Worm (Caenorhabditis elegans) whole organism, L1 larva: ENCODE results near the gene F53F8.3.
A peak's percentile ranks its signal among the peaks of the same experiment; 100 is the strongest.

ENCODE experiments used
- C16A3.4 ChIP-seq: fragments of 150-350 bp; optimal IDR thresholded peaks from 2 replicates; lab custom pipeline; 2014; ENCODE audit warnings: missing biosample characterization, missing genetic modification characterization
- alr-1 ChIP-seq: fragments of 200-800 bp; sonication (Bioruptor generic); optimal IDR thresholded peaks from 2 replicates; lab custom pipeline; 2018; ENCODE audit warnings: borderline replicate concordance, mild to moderate bottlenecking, missing genetic modification characterization, missing compliant biosample characterization
- aly-2 ChIP-seq: fragments of 150-350 bp; optimal IDR thresholded peaks from 2 replicates; lab custom pipeline; 2014; ENCODE audit warnings: missing biosample characterization, missing genetic modification characterization
- ama-1 ChIP-seq: fragments of 150-350 bp; optimal IDR thresholded peaks from 2 replicates; lab custom pipeline; 2014
- ceh-88 ChIP-seq: fragments of 200-800 bp; sonication (Bioruptor generic); IDR thresholded peaks from 2 replicates; pipeline ENCODE4 v1.3.6; 2022; ENCODE audit warnings: missing genetic modification characterization, missing compliant biosample characterization
- ces-1 ChIP-seq: fragments of 150-350 bp; optimal IDR thresholded peaks from 2 replicates; lab custom pipeline; 2014; ENCODE audit warnings: missing biosample characterization, missing genetic modification reagents, missing genetic modification characterization
- dpl-1 ChIP-seq, 3 experiments: fragments of 150-350 bp in 2 of 3; sonication (generic microtip) in 1 of 3; optimal IDR thresholded peaks; 2 replicates each; lab custom pipeline; 2014 to 2017; ENCODE audit warnings: missing biosample characterization in 3 of 3, missing genetic modification characterization in 3 of 3, missing genetic modification reagents in 3 of 3
- dsc-1 ChIP-seq: sonication (generic microtip); optimal IDR thresholded peaks from 2 replicates; lab custom pipeline; 2016; ENCODE audit warnings: mild to moderate bottlenecking, missing genetic modification characterization, missing compliant biosample characterization
- efl-3 ChIP-seq: fragments of 200-800 bp; sonication (Bioruptor generic); optimal IDR thresholded peaks from 2 replicates; lab custom pipeline; 2018; ENCODE audit warnings: mild to moderate bottlenecking, missing genetic modification characterization, missing compliant biosample characterization
- egl-13 ChIP-seq: sonication (generic microtip); optimal IDR thresholded peaks from 2 replicates; lab custom pipeline; 2016; ENCODE audit warnings: missing genotype, missing genetic modification reagents, missing genetic modification characterization, missing compliant biosample characterization
- ets-5 ChIP-seq: fragments of 200-800 bp; sonication (Bioruptor generic); IDR thresholded peaks from 2 replicates; pipeline ENCODE4 v1.3.6; 2022; ENCODE audit warnings: missing genetic modification characterization, missing compliant biosample characterization
- hlh-17 ChIP-seq: fragments of 200-800 bp; sonication (Bioruptor generic); optimal IDR thresholded peaks from 2 replicates; lab custom pipeline; 2018; ENCODE audit warnings: missing genetic modification characterization, mild to moderate bottlenecking, missing compliant biosample characterization, moderate library complexity, borderline replicate concordance
- hpl-2 ChIP-seq: fragments of 150-350 bp; optimal IDR thresholded peaks from 2 replicates; lab custom pipeline; 2014; ENCODE audit warnings: missing biosample characterization, missing genetic modification reagents, missing genetic modification characterization
- isw-1 ChIP-seq: fragments of 200-800 bp; sonication (Bioruptor generic); IDR thresholded peaks from 2 replicates; pipeline ENCODE4 v1.3.6; 2022; ENCODE audit warnings: missing genetic modification characterization, missing compliant biosample characterization
- jun-1 ChIP-seq: fragments of 150-350 bp; optimal IDR thresholded peaks from 2 replicates; lab custom pipeline; 2014; ENCODE audit warnings: missing biosample characterization, missing genetic modification reagents, missing genetic modification characterization
- lin-14 ChIP-seq: fragments of 200-800 bp; sonication (Bioruptor generic); optimal IDR thresholded peaks from 2 replicates; lab custom pipeline; 2018; ENCODE audit warnings: mild to moderate bottlenecking, missing genetic modification characterization, moderate library complexity, missing compliant biosample characterization
- lin-35 ChIP-seq, 2 experiments: fragments of 150-350 bp; optimal IDR thresholded peaks; 2 replicates each; lab custom pipeline; 2014; ENCODE audit warnings: missing biosample characterization in 2 of 2, missing genetic modification characterization in 2 of 2, missing genetic modification reagents in 2 of 2
- lsy-2 ChIP-seq, 2 experiments: fragments of 150-350 bp; optimal IDR thresholded peaks; 2 replicates each; lab custom pipeline; 2014; ENCODE audit warnings: missing biosample characterization in 2 of 2, missing genetic modification characterization in 2 of 2
- mab-9 ChIP-seq: fragments of 200-800 bp; sonication (Bioruptor generic); IDR thresholded peaks from 2 replicates; pipeline ENCODE4 v1.3.6; 2022; ENCODE audit warnings: missing genetic modification reagents, missing genetic modification characterization, missing compliant biosample characterization
- mef-2 ChIP-seq: fragments of 150-350 bp; optimal IDR thresholded peaks from 2 replicates; lab custom pipeline; 2014; ENCODE audit warnings: missing biosample characterization, missing genetic modification characterization
- mep-1 ChIP-seq: fragments of 150-350 bp; optimal IDR thresholded peaks from 2 replicates; lab custom pipeline; 2014; ENCODE audit warnings: missing biosample characterization, missing genetic modification characterization
- nhr-12 ChIP-seq: sonication (generic microtip); optimal IDR thresholded peaks from 2 replicates; lab custom pipeline; 2017; ENCODE audit warnings: missing biosample characterization, missing genetic modification characterization
- nhr-28 ChIP-seq: fragments of 150-350 bp; optimal IDR thresholded peaks from 2 replicates; lab custom pipeline; 2014; ENCODE audit warnings: missing biosample characterization, missing genetic modification characterization
- nhr-47 ChIP-seq: sonication (generic microtip); optimal IDR thresholded peaks from 2 replicates; lab custom pipeline; 2016; ENCODE audit warnings: mild to moderate bottlenecking, missing genetic modification characterization, moderate library complexity, missing compliant biosample characterization
- nhr-71 ChIP-seq: sonication (generic microtip); optimal IDR thresholded peaks from 2 replicates; lab custom pipeline; 2016; ENCODE audit warnings: mild to moderate bottlenecking, missing genetic modification characterization, moderate library complexity, missing compliant biosample characterization
- nhr-77 ChIP-seq: fragments of 150-350 bp; optimal IDR thresholded peaks from 2 replicates; lab custom pipeline; 2014; ENCODE audit warnings: missing biosample characterization, missing genetic modification characterization
- nhr-84 ChIP-seq: sonication (generic microtip); optimal IDR thresholded peaks from 2 replicates; lab custom pipeline; 2017; ENCODE audit warnings: missing biosample characterization, missing genetic modification characterization
- nhr-85 ChIP-seq: sonication (generic microtip); peaks from one replicate; lab custom pipeline; 2016; ENCODE audit warnings: missing genetic modification characterization, inconsistent platforms, missing compliant biosample characterization
- nhr-90 ChIP-seq: sonication (generic microtip); optimal IDR thresholded peaks from 2 replicates; lab custom pipeline; 2016; ENCODE audit warnings: mild to moderate bottlenecking, missing genetic modification characterization, missing compliant biosample characterization; ENCODE audit not compliant: poor library complexity
- rnt-1 ChIP-seq: sonication (generic microtip); optimal IDR thresholded peaks from 2 replicates; lab custom pipeline; 2016; ENCODE audit warnings: mild to moderate bottlenecking, missing genetic modification characterization, moderate library complexity, missing compliant biosample characterization
- skn-1 ChIP-seq: fragments of 150-350 bp; optimal IDR thresholded peaks from 2 replicates; lab custom pipeline; 2014; ENCODE audit warnings: missing biosample characterization, missing genetic modification characterization
- sox-4 ChIP-seq: sonication (generic microtip); optimal IDR thresholded peaks from 2 replicates; lab custom pipeline; 2016; ENCODE audit warnings: missing genetic modification characterization, missing compliant biosample characterization
- sup-37 ChIP-seq: fragments of 200-800 bp; sonication (Bioruptor generic); optimal IDR thresholded peaks from 2 replicates; lab custom pipeline; 2018; ENCODE audit warnings: mild to moderate bottlenecking, missing genetic modification characterization, missing compliant biosample characterization
- tbx-2 ChIP-seq: sonication (generic microtip); optimal IDR thresholded peaks from 2 replicates; lab custom pipeline; 2016; ENCODE audit warnings: missing genetic modification characterization, missing compliant biosample characterization
- tlp-1 ChIP-seq: fragments of 150-350 bp; optimal IDR thresholded peaks from 2 replicates; lab custom pipeline; 2014; ENCODE audit warnings: missing biosample characterization, missing genetic modification characterization
- unc-130 ChIP-seq: fragments of 150-350 bp; optimal IDR thresholded peaks from 2 replicates; lab custom pipeline; 2017; ENCODE audit warnings: missing biosample characterization, missing genetic modification characterization, inconsistent platforms
- unc-30 ChIP-seq: sonication (generic microtip); optimal IDR thresholded peaks from 2 replicates; lab custom pipeline; 2017; ENCODE audit warnings: missing biosample characterization, missing genetic modification characterization
- vab-15 ChIP-seq: sonication (generic microtip); optimal IDR thresholded peaks from 2 replicates; lab custom pipeline; 2017; ENCODE audit warnings: missing genotype, mild to moderate bottlenecking, missing genetic modification characterization, missing compliant biosample characterization
- xbp-1 ChIP-seq: sonication (generic microtip); optimal IDR thresholded peaks from 2 replicates; lab custom pipeline; 2016; ENCODE audit warnings: missing genetic modification characterization, missing compliant biosample characterization
- zag-1 ChIP-seq: fragments of 150-350 bp; optimal IDR thresholded peaks from 2 replicates; lab custom pipeline; 2014; ENCODE audit warnings: missing biosample characterization, missing genetic modification characterization

Gene F53F8.3

DNA sequence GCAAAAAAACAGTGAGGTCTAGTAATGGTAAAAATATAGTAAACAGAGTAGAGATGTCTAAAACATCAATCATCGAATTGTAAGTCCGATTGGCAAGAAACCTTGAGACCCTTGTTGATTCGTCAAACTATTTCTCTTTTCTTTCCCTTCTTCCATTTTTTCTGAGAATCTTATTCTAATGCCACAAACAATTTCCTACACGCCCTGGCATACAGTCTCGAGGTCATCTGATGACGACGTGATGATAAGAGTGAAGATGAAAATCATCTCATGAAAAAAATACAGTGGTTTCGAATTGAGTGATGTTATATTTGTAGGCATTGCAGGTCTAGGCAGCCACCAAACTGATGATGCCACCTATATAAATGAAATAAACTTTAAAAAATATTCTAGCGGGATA, 3.6 kb upstream of the F53F8.3 start (continued):
- TF ChIP-seq tbx-2 (tag; lab: Kevin White, UChicago), result peak; percentile 5
- peak; percentile 56 for TF ChIP-seq nhr-71 (tag; lab: Kevin White, UChicago)
- no peak for TF ChIP-seq hlh-17 (GFP tag; lab: Kevin White, UChicago)
- TF ChIP-seq aly-2 (tag; lab: Kevin White, UChicago), result no peak
- TF ChIP-seq, all 84 proteins: peak for 16

- no peak for TF ChIP-seq mab-9
- no peak for TF ChIP-seq zag-1 (tag; lab: Kevin White, UChicago)
- no peak for TF ChIP-seq efl-3
- TF ChIP-seq skn-1 (tag; lab: Kevin White, UChicago), result no peak
- no peak for TF ChIP-seq egl-13 (tag; lab: Kevin White, UChicago)
- TF ChIP-seq nhr-84 (tag; lab: Kevin White, UChicago), result no peak
- peak; percentile 65 for TF ChIP-seq nhr-85 (tag; lab: Kevin White, UChicago)
Observed at ce11 chrV:20691585-20691984, 2.3 kb upstream of the F53F8.3 start, which contains the start of gene F53F8.4. Gene F53F8.4, minus strand, starts transcription at chrV:20691685.

ce11 chrV:20685383-20685782, 3.9 kb downstream of the F53F8.3 start, which contains the start of gene klf-2:
Gene klf-2, plus strand, starts transcription at chrV:20685683.
- TF ChIP-seq aly-2 (tag; lab: Kevin White, UChicago), result no peak
- no peak for TF ChIP-seq dpl-1 (GFP tag; optimal IDR thresholded peaks at IDR 0.05; lab: Kevin White, UChicago)
- TF ChIP-seq alr-1 (tag; lab: Kevin White, UChicago), result no peak
- TF ChIP-seq xbp-1, result no peak
- TF ChIP-seq nhr-12, result no peak
- no peak for TF ChIP-seq mef-2 (tag; lab: Kevin White, UChicago)
- TF ChIP-seq nhr-28 (tag; lab: Kevin White, UChicago), result no peak
- no peak for TF ChIP-seq ceh-88 (GFP tag; lab: Robert Waterston, UW)
- TF ChIP-seq unc-30 (tag; lab: Kevin White, UChicago), result no peak
- no peak for TF ChIP-seq C16A3.4 (tag; lab: Kevin White, UChicago)
- no peak for TF ChIP-seq lin-35 (GFP tag; optimal IDR thresholded peaks at IDR 0.05; lab: Kevin White, UChicago)
- no peak for TF ChIP-seq tlp-1 (tag; lab: Kevin White, UChicago)
- TF ChIP-seq jun-1, result no peak

- TF ChIP-seq nhr-90, result no peak
- no peak for TF ChIP-seq sup-37 (GFP tag; lab: Kevin White, UChicago)
- no peak for TF ChIP-seq rnt-1 (tag; lab: Kevin White, UChicago)
- TF ChIP-seq mep-1 (tag; lab: Kevin White, UChicago), result no peak
- TF ChIP-seq isw-1 (GFP tag; lab: Robert Waterston, UW), result no peak
- no peak for TF ChIP-seq lin-14
- no peak for TF ChIP-seq nhr-77 (tag; lab: Kevin White, UChicago)
- no peak for TF ChIP-seq ceh-88 (GFP tag; lab: Robert Waterston, UW)
- TF ChIP-seq efl-3, result no peak
- no peak for TF ChIP-seq vab-15 (tag; lab: Kevin White, UChicago)
- no peak for TF ChIP-seq ama-1
- TF ChIP-seq unc-130 (tag; lab: Kevin White, UChicago), result no peak
- no peak for TF ChIP-seq nhr-47 (tag; lab: Kevin White, UChicago)
- no peak for TF ChIP-seq sox-4 (tag; lab: Kevin White, UChicago)
- TF ChIP-seq xbp-1, result no peak
- no peak for TF ChIP-seq ces-1
- no peak for TF ChIP-seq lsy-2 (tag; optimal IDR thresholded peaks at IDR 0.05; lab: Kevin White, UChicago)
- TF ChIP-seq hpl-2 (GFP tag; lab: Kevin White, UChicago), result no peak
- TF ChIP-seq dsc-1 (tag; lab: Kevin White, UChicago), result no peak
- TF ChIP-seq ets-5 (GFP tag; lab: Robert Waterston, UW), result no peak
Observed at ce11 chrV:20682309-20682708, 7.0 kb downstream of the F53F8.3 start.
